Fruit fly (Drosophila melanogaster) whole organism, prepupa: Measurements from ENCODE around the gene CG5614.
A peak's percentile ranks its signal among the peaks of the same experiment; 100 is the strongest.

Experiments
- Blimp-1 ChIP-seq: fragments of 200-800 bp; sonication (Bioruptor generic); optimal IDR thresholded peaks from 3 replicates; lab custom pipeline; 2017; ENCODE audit warnings: missing biosample characterization, missing genetic modification characterization, mild to moderate bottlenecking, moderate library complexity, missing genetic modification reagents
- CG10631 ChIP-seq: fragments of 200-800 bp; sonication (Bioruptor generic); optimal IDR thresholded peaks from 2 replicates; lab custom pipeline; 2016; ENCODE audit warnings: missing biosample characterization, missing genetic modification characterization
- CG10669 ChIP-seq: fragments of 200-800 bp; sonication (Bioruptor generic); optimal IDR thresholded peaks from 3 replicates; lab custom pipeline; 2018; ENCODE audit warnings: missing biosample characterization, mild to moderate bottlenecking, missing genetic modification characterization, moderate library complexity
- CG11762 ChIP-seq: fragments of 200-800 bp; sonication (Bioruptor generic); optimal IDR thresholded peaks from 3 replicates; lab custom pipeline; 2016; ENCODE audit warnings: missing biosample characterization, missing genetic modification characterization; ENCODE audit not compliant: insufficient read depth
- CG15336 ChIP-seq: fragments of 200-800 bp; sonication (Bioruptor generic); IDR thresholded peaks from 2 replicates; pipeline ENCODE4 v1.3.6; 2022; ENCODE audit warnings: missing biosample characterization, missing genetic modification characterization
- CG16779 ChIP-seq: fragments of 200-800 bp; sonication (Bioruptor generic); optimal IDR thresholded peaks from 3 replicates; lab custom pipeline; 2017; ENCODE audit warnings: missing biosample characterization, mild to moderate bottlenecking, missing genetic modification characterization
- CG3032 ChIP-seq: fragments of 200-800 bp; optimal IDR thresholded peaks from 2 replicates; lab custom pipeline; 2019; ENCODE audit warnings: missing biosample characterization, mild to moderate bottlenecking, missing genetic modification characterization, moderate library complexity
- CG31627 ChIP-seq: fragments of 200-800 bp; sonication (Bioruptor generic); optimal IDR thresholded peaks from 3 replicates; lab custom pipeline; 2016; ENCODE audit warnings: missing biosample characterization, missing genetic modification characterization
- CG32006 ChIP-seq: fragments of 200-800 bp; sonication (Bioruptor generic); optimal IDR thresholded peaks from 3 replicates; lab custom pipeline; 2017; ENCODE audit warnings: missing biosample characterization, mild to moderate bottlenecking, missing genetic modification characterization
- CG34406 ChIP-seq: fragments of 200-800 bp; sonication (Bioruptor generic); optimal IDR thresholded peaks from 3 replicates; lab custom pipeline; 2016; ENCODE audit warnings: missing biosample characterization, missing genetic modification characterization
- CG6163 ChIP-seq: fragments of 200-800 bp; sonication (Bioruptor generic); IDR thresholded peaks from 3 replicates; pipeline ENCODE4 v1.3.6; 2022; ENCODE audit warnings: missing biosample characterization, missing genetic modification characterization
- CG6276 ChIP-seq: fragments of 200-800 bp; sonication (Bioruptor generic); optimal IDR thresholded peaks from 2 replicates; lab custom pipeline; 2017; ENCODE audit warnings: missing biosample characterization, mild to moderate bottlenecking, missing genetic modification characterization
- CG6792 ChIP-seq: fragments of 200-800 bp; sonication (Bioruptor generic); optimal IDR thresholded peaks from 3 replicates; lab custom pipeline; 2016; ENCODE audit warnings: missing biosample characterization, missing genetic modification characterization
- CG6808 ChIP-seq: fragments of 200-800 bp; sonication (Bioruptor generic); optimal IDR thresholded peaks from 3 replicates; lab custom pipeline; 2017; ENCODE audit warnings: missing biosample characterization, missing genetic modification characterization, mild to moderate bottlenecking, moderate library complexity, missing genetic modification reagents
- CG7368 ChIP-seq: fragments of 200-800 bp; sonication (Bioruptor generic); optimal IDR thresholded peaks from 3 replicates; lab custom pipeline; 2016; ENCODE audit warnings: missing biosample characterization, missing genetic modification characterization
- CG8119 ChIP-seq: fragments of 200-800 bp; sonication (Bioruptor generic); IDR thresholded peaks from 3 replicates; pipeline ENCODE4 v1.3.6; 2022; ENCODE audit warnings: missing biosample characterization, missing genetic modification characterization
- CG8632 ChIP-seq: fragments of 200-800 bp; sonication (Bioruptor generic); optimal IDR thresholded peaks from 3 replicates; lab custom pipeline; 2016; ENCODE audit warnings: missing biosample characterization, missing genetic modification characterization
- CG9139 ChIP-seq: fragments of 200-800 bp; sonication (Bioruptor generic); optimal IDR thresholded peaks from 3 replicates; lab custom pipeline; 2017; ENCODE audit warnings: missing biosample characterization, mild to moderate bottlenecking, missing genetic modification characterization
- Eip75B ChIP-seq: fragments of 200-800 bp; sonication (Bioruptor generic); optimal IDR thresholded peaks from 3 replicates; lab custom pipeline; 2016; ENCODE audit warnings: missing biosample characterization, missing genetic modification characterization
- Eip78C ChIP-seq: fragments of 200-800 bp; sonication (Bioruptor generic); peaks from one replicate; lab custom pipeline; 2016; ENCODE audit warnings: missing biosample characterization, missing genetic modification characterization
- Ets21C ChIP-seq: fragments of 200-800 bp; sonication (Bioruptor generic); optimal IDR thresholded peaks from 3 replicates; lab custom pipeline; 2016; ENCODE audit warnings: missing biosample characterization, missing genetic modification characterization
- Gug ChIP-seq: fragments of 200-800 bp; sonication (Bioruptor generic); IDR thresholded peaks from 2 replicates; pipeline ENCODE4 v1.3.6; 2022; ENCODE audit warnings: missing biosample characterization, missing genetic modification characterization
- Hr39 ChIP-seq: fragments of 200-800 bp; sonication (Bioruptor generic); optimal IDR thresholded peaks from 2 replicates; lab custom pipeline; 2016; ENCODE audit warnings: missing biosample characterization, missing genetic modification characterization
- Hr4 ChIP-seq: fragments of 200-800 bp; sonication (Bioruptor generic); optimal IDR thresholded peaks from 3 replicates; lab custom pipeline; 2016; ENCODE audit warnings: missing biosample characterization, missing genetic modification characterization
- Lpt ChIP-seq: fragments of 200-800 bp; sonication (Bioruptor generic); optimal IDR thresholded peaks from 3 replicates; lab custom pipeline; 2016; ENCODE audit warnings: missing biosample characterization, missing genetic modification characterization
- Met ChIP-seq: fragments of 200-800 bp; sonication (Bioruptor generic); optimal IDR thresholded peaks from 3 replicates; lab custom pipeline; 2016; ENCODE audit warnings: missing biosample characterization, missing genetic modification characterization
- OdsH ChIP-seq: fragments of 200-800 bp; sonication (Bioruptor generic); optimal IDR thresholded peaks from 3 replicates; lab custom pipeline; 2016; ENCODE audit warnings: missing biosample characterization, missing genetic modification characterization
- Smox ChIP-seq: fragments of 200-800 bp; sonication (Bioruptor generic); optimal IDR thresholded peaks from 3 replicates; lab custom pipeline; 2016; ENCODE audit warnings: missing biosample characterization, missing genetic modification characterization
- Sox102F ChIP-seq: fragments of 200-800 bp; sonication (Bioruptor generic); optimal IDR thresholded peaks from 2 replicates; lab custom pipeline; 2016; ENCODE audit warnings: missing biosample characterization, mild to moderate bottlenecking, missing genetic modification characterization
- Sox14 ChIP-seq: fragments of 200-800 bp; sonication (Bioruptor generic); optimal IDR thresholded peaks from 3 replicates; lab custom pipeline; 2016; ENCODE audit warnings: missing biosample characterization, missing genetic modification characterization
- achi ChIP-seq: fragments of 200-800 bp; sonication (Bioruptor generic); optimal IDR thresholded peaks from 3 replicates; lab custom pipeline; 2016; ENCODE audit warnings: missing biosample characterization, missing genetic modification characterization
- acj6 ChIP-seq: fragments of 200-800 bp; sonication (Bioruptor generic); optimal IDR thresholded peaks from 3 replicates; lab custom pipeline; 2016; ENCODE audit warnings: missing biosample characterization, missing genetic modification characterization
- cyc ChIP-seq: fragments of 200-800 bp; sonication (Bioruptor generic); optimal IDR thresholded peaks from 3 replicates; lab custom pipeline; 2016; ENCODE audit warnings: missing biosample characterization, missing genetic modification characterization
- dac ChIP-seq: fragments of 200-800 bp; sonication (Bioruptor generic); optimal IDR thresholded peaks from 2 replicates; lab custom pipeline; 2017; ENCODE audit warnings: missing biosample characterization, mild to moderate bottlenecking, missing genetic modification characterization
- eg ChIP-seq: fragments of 200-800 bp; sonication (Bioruptor generic); IDR thresholded peaks from 3 replicates; pipeline ENCODE4 v1.3.6; 2022; ENCODE audit warnings: missing biosample characterization, missing genetic modification characterization
- esn ChIP-seq: fragments of 200-800 bp; sonication (Bioruptor generic); optimal IDR thresholded peaks from 2 replicates; lab custom pipeline; 2016; ENCODE audit warnings: missing biosample characterization, mild to moderate bottlenecking, missing genetic modification characterization, moderate library complexity
- fkh ChIP-seq: fragments of 200-800 bp; sonication (Bioruptor generic); optimal IDR thresholded peaks from 3 replicates; lab custom pipeline; 2017; ENCODE audit warnings: missing biosample characterization, mild to moderate bottlenecking, missing genetic modification characterization, moderate library complexity
- lz ChIP-seq: fragments of 200-800 bp; sonication (Bioruptor generic); optimal IDR thresholded peaks from 3 replicates; lab custom pipeline; 2016; ENCODE audit warnings: missing biosample characterization, missing genetic modification characterization
- net ChIP-seq: fragments of 200-800 bp; sonication (Bioruptor generic); optimal IDR thresholded peaks from 3 replicates; lab custom pipeline; 2016; ENCODE audit warnings: missing biosample characterization, missing genetic modification characterization
- pdm3 ChIP-seq: fragments of 200-800 bp; sonication (Bioruptor generic); optimal IDR thresholded peaks from 3 replicates; lab custom pipeline; 2016; ENCODE audit warnings: missing biosample characterization, missing genetic modification characterization
- salr ChIP-seq, 2 experiments: fragments of 200-800 bp; sonication (Bioruptor generic); optimal IDR thresholded peaks; 3 replicates each; lab custom pipeline; 2016 to 2018; ENCODE audit warnings: missing biosample characterization in 2 of 2, missing genetic modification characterization in 2 of 2, mild to moderate bottlenecking in 1 of 2
- ss ChIP-seq, 2 experiments: fragments of 200-800 bp; sonication (Bioruptor generic); optimal IDR thresholded peaks; 2 replicates in 1 of 2; 3 replicates in 1 of 2; lab custom pipeline; 2017 to 2018; ENCODE audit warnings: mild to moderate bottlenecking in 2 of 2, missing biosample characterization in 2 of 2, missing genetic modification characterization in 2 of 2, moderate library complexity in 1 of 2
- svp ChIP-seq: fragments of 200-800 bp; sonication (Bioruptor generic); peaks from one replicate; lab custom pipeline; 2016; ENCODE audit warnings: missing biosample characterization, missing genetic modification characterization
- topi ChIP-seq: fragments of 200-800 bp; sonication (Bioruptor generic); optimal IDR thresholded peaks from 3 replicates; lab custom pipeline; 2016; ENCODE audit warnings: missing biosample characterization, missing genetic modification characterization

CG5614 gene

dm6 chr3R:15810369-15810768 lies 30.8 kb downstream of the CG5614 start (continued):
- TF ChIP-seq Eip78C (GFP tag; lab: Kevin White, UChicago) = peak; percentile 30
- no peak for TF ChIP-seq Met (GFP tag; lab: Kevin White, UChicago)
- TF ChIP-seq Gug (GFP tag; lab: Robert Waterston, UW) = no peak
- no peak for TF ChIP-seq acj6 (GFP tag; lab: Kevin White, UChicago)
- TF ChIP-seq Sox102F = peak; percentile 3
- TF ChIP-seq salr (GFP tag; optimal IDR thresholded peaks at IDR 0.05; lab: Kevin White, UChicago) = no peak

- TF ChIP-seq CG16779 (tag; lab: Kevin White, UChicago) = no peak
- no peak for TF ChIP-seq Blimp-1 (GFP tag; lab: Kevin White, UChicago)
- no peak for TF ChIP-seq esn (GFP tag; lab: Kevin White, UChicago)
- TF ChIP-seq Sox102F = no peak
- no peak for TF ChIP-seq CG6808 (GFP tag; lab: Kevin White, UChicago)
- no peak for TF ChIP-seq eg (GFP tag; lab: Robert Waterston, UW)
Measured at dm6 chr3R:15814150-15814549, 34.5 kb downstream of the CG5614 start.

- TF ChIP-seq Hr39 (peak; percentile 50), topi (peak; percentile 26), CG15336 (GFP tag; lab: Robert Waterston, UW) (peak; percentile 44), CG8632 (no peak), fkh (GFP tag; lab: Kevin White, UChicago) (no peak), acj6 (GFP tag; lab: Kevin White, UChicago) (peak; percentile 30), CG6163 (GFP tag; lab: Robert Waterston, UW) (peak; percentile 73), CG8119 (peak; percentile 36; the same call in 1 of the 3 replicates), CG11762 (GFP tag; lab: Kevin White, UChicago) (no peak), achi (GFP tag; lab: Kevin White, UChicago) (peak; percentile 43), CG32006 (GFP tag; lab: Kevin White, UChicago) (no peak), Eip78C (GFP tag; lab: Kevin White, UChicago) (peak; percentile 55), net (GFP tag; lab: Kevin White, UChicago) (peak; percentile 26), CG34406 (GFP tag; lab: Kevin White, UChicago) (no peak), pdm3 (peak; percentile 34), CG6276 (GFP tag; lab: Kevin White, UChicago) (no peak), CG6792 (GFP tag; lab: Kevin White, UChicago) (peak; percentile 29), Gug (GFP tag; lab: Robert Waterston, UW) (peak; percentile 49), CG3032 (tag; lab: Kevin White, UChicago) (no peak), CG9139 (GFP tag; lab: Kevin White, UChicago) (no peak), lz (peak; percentile 27), CG31627 (peak; percentile 46), Sox102F (peak; percentile 18), Met (GFP tag; lab: Kevin White, UChicago) (peak; percentile 31), salr (GFP tag; optimal IDR thresholded peaks at IDR 0.05; lab: Kevin White, UChicago) (no peak), CG10631 (peak; percentile 47), CG10669 (GFP tag; lab: Kevin White, UChicago) (no peak), CG6808 (GFP tag; lab: Kevin White, UChicago) (no peak), svp (GFP tag; lab: Kevin White, UChicago) (peak; percentile 39), esn (GFP tag; lab: Kevin White, UChicago) (peak; percentile 52), Hr4 (GFP tag; lab: Kevin White, UChicago) (peak; percentile 57), eg (GFP tag; lab: Robert Waterston, UW) (peak; percentile 54; the same call in 1 of the 3 replicates), Eip75B (GFP tag; lab: Kevin White, UChicago) (peak; percentile 39), dac (GFP tag; lab: Kevin White, UChicago) (no peak), OdsH (GFP tag; lab: Kevin White, UChicago) (peak; percentile 47), cyc (GFP tag; lab: Kevin White, UChicago) (peak; percentile 32), Sox14 (GFP tag; lab: Kevin White, UChicago) (no peak), Smox (GFP tag; lab: Kevin White, UChicago) (peak; percentile 24), CG7368 (GFP tag; lab: Kevin White, UChicago) (peak; percentile 33), CG16779 (tag; lab: Kevin White, UChicago) (no peak), Ets21C (GFP tag; lab: Kevin White, UChicago) (peak; percentile 4), Lpt (GFP tag; lab: Kevin White, UChicago) (no peak), ss (GFP tag; optimal IDR thresholded peaks at IDR 0.05; lab: Kevin White, UChicago) (no peak)
Measured at dm6 chr3R:15816276-15816675, 36.7 kb downstream of the CG5614 start.
